Worm (Caenorhabditis elegans): Measurements from ENCODE around the gene F21C10.10.

Gene F21C10.10

ce11 chrV:9053235-9053634 is 42.8 kb upstream of the F21C10.10 start:
- no peak for TF ChIP-seq ceh-24 (tag; optimal IDR thresholded peaks at IDR 0.05)
- TF ChIP-seq ceh-19 (GFP tag; optimal IDR thresholded peaks at IDR 0.05) = no peak

- no peak for TF ChIP-seq sdc-2 (tag; optimal IDR thresholded peaks at IDR 0.05)
- TF ChIP-seq ceh-18 (tag; optimal IDR thresholded peaks at IDR 0.05) = no peak
- TF ChIP-seq lim-6 (tag; optimal IDR thresholded peaks at IDR 0.05) = no peak
- no peak for TF ChIP-seq madf-2 (tag; optimal IDR thresholded peaks at IDR 0.05)
- no peak for TF ChIP-seq che-1 (tag; optimal IDR thresholded peaks at IDR 0.05)
- no peak for TF ChIP-seq elt-2 (tag; optimal IDR thresholded peaks at IDR 0.05)
- no peak for TF ChIP-seq zip-5 (tag; optimal IDR thresholded peaks at IDR 0.05)
- no peak for TF ChIP-seq ref-2 (tag; optimal IDR thresholded peaks at IDR 0.05)
- no peak for TF ChIP-seq pat-9 (tag; optimal IDR thresholded peaks at IDR 0.05)
- no peak for TF ChIP-seq hlh-30 (tag; optimal IDR thresholded peaks at IDR 0.05; ENCODE audit: insufficient read depth)
- TF ChIP-seq ahr-1 (tag; optimal IDR thresholded peaks at IDR 0.05) = no peak
- no peak for TF ChIP-seq unc-55 (GFP tag; optimal IDR thresholded peaks at IDR 0.05)
- no peak for TF ChIP-seq hlh-8 (tag; optimal IDR thresholded peaks at IDR 0.05)
- TF ChIP-seq rnt-1 (tag; optimal IDR thresholded peaks at IDR 0.05) = no peak
Observed at ce11 chrV:9053969-9054368, 42.1 kb upstream of the F21C10.10 start, which contains the start of gene C25E10.8. TSS of gene C25E10.8 (minus strand) at chrV:9054069.

- TF ChIP-seq T23F11.4 (GFP tag; optimal IDR thresholded peaks at IDR 0.05) (no peak), unc-86 (tag; optimal IDR thresholded peaks at IDR 0.05) (no peak), elt-4 (tag; optimal IDR thresholded peaks at IDR 0.05) (no peak), elt-2 (tag; optimal IDR thresholded peaks at IDR 0.05) (no peak), ztf-16 (tag; optimal IDR thresholded peaks at IDR 0.05) (no peak), pax-1 (tag; optimal IDR thresholded peaks at IDR 0.05) (no peak), ceh-2 (tag; optimal IDR thresholded peaks at IDR 0.05) (no peak), sox-2 (GFP tag; IDR thresholded peaks at IDR 0.05) (no peak), gmeb-2 (tag; optimal IDR thresholded peaks at IDR 0.05) (no peak), tbx-2 (tag; optimal IDR thresholded peaks at IDR 0.05) (no peak), pha-4 (tag; optimal IDR thresholded peaks at IDR 0.05) (no peak), pat-9 (tag; optimal IDR thresholded peaks at IDR 0.05) (no peak), ceh-24 (tag; optimal IDR thresholded peaks at IDR 0.05) (no peak)
Observed at ce11 chrV:9054771-9055170, 41.3 kb upstream of the F21C10.10 start, which contains the start of gene swm-1. TSS of gene swm-1 (minus strand) at chrV:9054871.

- TF ChIP-seq fkh-10 (GFP tag; optimal IDR thresholded peaks at IDR 0.05) = no peak
- no peak for TF ChIP-seq eyg-1 (tag; optimal IDR thresholded peaks at IDR 0.05)
- no peak for TF ChIP-seq T23F11.4 (GFP tag; optimal IDR thresholded peaks at IDR 0.05)
- no peak for TF ChIP-seq hlh-6 (tag; optimal IDR thresholded peaks at IDR 0.05)
- no peak for TF ChIP-seq hlh-30 (tag; optimal IDR thresholded peaks at IDR 0.05; ENCODE audit: insufficient read depth)
- no peak for TF ChIP-seq ceh-30 (tag; optimal IDR thresholded peaks at IDR 0.05)
Observed at ce11 chrV:9055644-9056043, 40.4 kb upstream of the F21C10.10 start.

ce11 chrV:9056253-9056652 is 39.8 kb upstream of the F21C10.10 start, which contains the start of gene C25E10.10:
TSS of gene C25E10.10 (minus strand) at chrV:9056353.
- TF ChIP-seq sdc-2 (tag; optimal IDR thresholded peaks at IDR 0.05) = no peak
- TF ChIP-seq C08G9.2 (tag; optimal IDR thresholded peaks at IDR 0.05) = no peak
- no peak for TF ChIP-seq lin-11 (tag; optimal IDR thresholded peaks at IDR 0.05)
- no peak for TF ChIP-seq pax-1 (tag; optimal IDR thresholded peaks at IDR 0.05)
- no peak for TF ChIP-seq ttx-3 (tag; optimal IDR thresholded peaks at IDR 0.05)
- no peak for TF ChIP-seq F13H6.1 (tag; optimal IDR thresholded peaks at IDR 0.05)
- TF ChIP-seq sox-4 (tag; optimal IDR thresholded peaks at IDR 0.05) = no peak
- no peak for TF ChIP-seq hlh-15 (tag; optimal IDR thresholded peaks at IDR 0.05)
- no peak for TF ChIP-seq pha-2 (tag; optimal IDR thresholded peaks at IDR 0.05)
- no peak for TF ChIP-seq hlh-30 (tag; optimal IDR thresholded peaks at IDR 0.05; ENCODE audit: insufficient read depth)
- TF ChIP-seq ama-1 (optimal IDR thresholded peaks at IDR 0.05) = no peak
- TF ChIP-seq pag-3 (tag; optimal IDR thresholded peaks at IDR 0.05; ENCODE audit: borderline replicate concordance) = no peak
- TF ChIP-seq pros-1 (tag; optimal IDR thresholded peaks at IDR 0.05) = no peak
- TF ChIP-seq zip-5 (tag; optimal IDR thresholded peaks at IDR 0.05) = no peak
- no peak for TF ChIP-seq rnt-1 (tag; optimal IDR thresholded peaks at IDR 0.05)
- TF ChIP-seq ahr-1 (tag; optimal IDR thresholded peaks at IDR 0.05) = no peak
- TF ChIP-seq gmeb-2 (tag; optimal IDR thresholded peaks at IDR 0.05) = no peak
